Worm (Caenorhabditis elegans) whole organism, L2 larva: ENCODE measurements around the gene clh-5.

ENCODE experiments used
- C34F6.9 ChIP-seq: fragments of 150-350 bp; optimal IDR thresholded peaks from 2 replicates; lab custom pipeline; 2014; ENCODE audit warnings: missing biosample characterization, missing genetic modification characterization
- F13H6.1 ChIP-seq: sonication (generic microtip); optimal IDR thresholded peaks from 2 replicates; lab custom pipeline; 2016; ENCODE audit warnings: missing genetic modification characterization, missing compliant biosample characterization
- R02D3.7 ChIP-seq: fragments of 150-350 bp; optimal IDR thresholded peaks from 2 replicates; lab custom pipeline; 2014; ENCODE audit warnings: missing biosample characterization, missing genetic modification characterization
- Y55F3AM.14 ChIP-seq: fragments of 200-800 bp; sonication (Bioruptor generic); optimal IDR thresholded peaks from 2 replicates; lab custom pipeline; 2018; ENCODE audit warnings: mild to moderate bottlenecking, missing genetic modification characterization, missing compliant biosample characterization
- ZK546.5 ChIP-seq: sonication (generic microtip); optimal IDR thresholded peaks from 2 replicates; lab custom pipeline; 2017; ENCODE audit warnings: missing biosample characterization, missing genetic modification characterization
- alr-1 ChIP-seq: fragments of 150-350 bp; optimal IDR thresholded peaks from 2 replicates; lab custom pipeline; 2014; ENCODE audit warnings: missing biosample characterization, missing genetic modification characterization
- ama-1 ChIP-seq: fragments of 150-350 bp; optimal IDR thresholded peaks from 2 replicates; lab custom pipeline; 2018; ENCODE audit warnings: inconsistent platforms
- blmp-1 ChIP-seq: sonication (generic microtip); optimal IDR thresholded peaks from 2 replicates; lab custom pipeline; 2017; ENCODE audit warnings: missing genetic modification characterization, mild to moderate bottlenecking, missing compliant biosample characterization, antibody characterized with exemption, moderate library complexity; ENCODE audit not compliant: insufficient read depth
- ceh-16 ChIP-seq: fragments of 150-350 bp; optimal IDR thresholded peaks from 2 replicates; lab custom pipeline; 2014; ENCODE audit warnings: missing biosample characterization, missing genetic modification characterization
- ceh-82 ChIP-seq: fragments of 150-350 bp; optimal IDR thresholded peaks from 2 replicates; lab custom pipeline; 2014; ENCODE audit warnings: missing biosample characterization, missing genetic modification characterization
- crh-2 ChIP-seq: sonication (generic microtip); optimal IDR thresholded peaks from 2 replicates; lab custom pipeline; 2017; ENCODE audit warnings: missing biosample characterization, missing genetic modification characterization
- dmd-4 ChIP-seq: sonication (generic microtip); optimal IDR thresholded peaks from 2 replicates; lab custom pipeline; 2017; ENCODE audit warnings: missing biosample characterization, missing genetic modification characterization
- egl-27 ChIP-seq: sonication (generic microtip); optimal IDR thresholded peaks from 3 replicates; lab custom pipeline; 2017; ENCODE audit warnings: missing biosample characterization, missing genetic modification reagents, missing genetic modification characterization
- elt-1 ChIP-seq: fragments of 150-350 bp; optimal IDR thresholded peaks from 2 replicates; lab custom pipeline; 2014; ENCODE audit warnings: missing biosample characterization, missing genetic modification characterization
- elt-3 ChIP-seq: sonication (generic microtip); optimal IDR thresholded peaks from 2 replicates; lab custom pipeline; 2017; ENCODE audit warnings: missing biosample characterization, missing genetic modification characterization
- fos-1 ChIP-seq: fragments of 150-350 bp; optimal IDR thresholded peaks from 2 replicates; lab custom pipeline; 2014; ENCODE audit warnings: missing biosample characterization, missing genetic modification characterization
- gmeb-1 ChIP-seq: fragments of 150-350 bp; optimal IDR thresholded peaks from 2 replicates; lab custom pipeline; 2014; ENCODE audit warnings: missing biosample characterization, missing genetic modification characterization
- lin-11 ChIP-seq: fragments of 150-350 bp; sonication (generic microtip); optimal IDR thresholded peaks from 2 replicates; lab custom pipeline; 2014; ENCODE audit warnings: missing biosample characterization, missing genetic modification characterization, inconsistent platforms, mixed read lengths
- lin-13 ChIP-seq: fragments of 150-350 bp; optimal IDR thresholded peaks from 2 replicates; lab custom pipeline; 2014; ENCODE audit warnings: missing biosample characterization, missing genetic modification reagents, missing genetic modification characterization
- lin-39 ChIP-seq: fragments of 150-350 bp; optimal IDR thresholded peaks from 2 replicates; lab custom pipeline; 2014; ENCODE audit warnings: missing biosample characterization, missing genetic modification reagents, missing genetic modification characterization
- lsy-2 ChIP-seq, 2 experiments: fragments of 150-350 bp in 1 of 2; sonication (generic microtip) in 1 of 2; optimal IDR thresholded peaks; 2 replicates each; lab custom pipeline; 2014 to 2017; ENCODE audit warnings: missing biosample characterization in 2 of 2, missing genetic modification characterization in 2 of 2
- mdl-1 ChIP-seq, 2 experiments: fragments of 150-350 bp in 1 of 2; sonication (generic microtip) in 1 of 2; optimal IDR thresholded peaks; 2 replicates each; lab custom pipeline; 2017; ENCODE audit warnings: missing biosample characterization in 2 of 2, missing genetic modification characterization in 2 of 2
- nhr-10 ChIP-seq: sonication (generic microtip); optimal IDR thresholded peaks from 2 replicates; lab custom pipeline; 2017; ENCODE audit warnings: missing biosample characterization, missing genetic modification characterization
- nhr-11 ChIP-seq: fragments of 150-350 bp; optimal IDR thresholded peaks from 2 replicates; lab custom pipeline; 2014; ENCODE audit warnings: missing biosample characterization, missing genetic modification characterization
- nhr-12 ChIP-seq: fragments of 150-350 bp; optimal IDR thresholded peaks from 2 replicates; lab custom pipeline; 2014; ENCODE audit warnings: missing biosample characterization, missing genetic modification characterization
- nhr-129 ChIP-seq: fragments of 150-350 bp; optimal IDR thresholded peaks from 2 replicates; lab custom pipeline; 2014; ENCODE audit warnings: missing biosample characterization, missing genetic modification characterization
- nhr-21 ChIP-seq: fragments of 150-350 bp; optimal IDR thresholded peaks from 2 replicates; lab custom pipeline; 2014; ENCODE audit warnings: missing biosample characterization, missing genetic modification characterization
- nhr-23 ChIP-seq: fragments of 150-350 bp; optimal IDR thresholded peaks from 2 replicates; lab custom pipeline; 2014; ENCODE audit warnings: missing biosample characterization, missing genetic modification reagents, missing genetic modification characterization
- nhr-237 ChIP-seq: fragments of 150-350 bp; optimal IDR thresholded peaks from 2 replicates; lab custom pipeline; 2014; ENCODE audit warnings: missing biosample characterization, missing genetic modification characterization
- nhr-25 ChIP-seq: fragments of 150-350 bp; sonication (generic microtip); optimal IDR thresholded peaks from 3 replicates; lab custom pipeline; 2014; ENCODE audit warnings: missing biosample characterization, missing genetic modification characterization
- nhr-6 ChIP-seq: fragments of 150-350 bp; optimal IDR thresholded peaks from 2 replicates; lab custom pipeline; 2014; ENCODE audit warnings: missing biosample characterization, missing genetic modification characterization
- sem-4 ChIP-seq: fragments of 150-350 bp; optimal IDR thresholded peaks from 2 replicates; lab custom pipeline; 2014; ENCODE audit warnings: missing biosample characterization, missing genetic modification reagents, missing genetic modification characterization
- sma-3 ChIP-seq: sonication (generic microtip); optimal IDR thresholded peaks from 2 replicates; lab custom pipeline; 2016; ENCODE audit warnings: missing genetic modification reagents, missing genetic modification characterization, missing compliant biosample characterization
- sma-9 ChIP-seq, 2 experiments: fragments of 150-350 bp in 1 of 2; sonication (generic microtip) in 1 of 2; optimal IDR thresholded peaks; 2 replicates each; lab custom pipeline; 2014 to 2016; ENCODE audit warnings: missing genetic modification characterization in 2 of 2, mild to moderate bottlenecking in 1 of 2, missing biosample characterization in 1 of 2, missing compliant biosample characterization in 1 of 2, missing genetic modification reagents in 1 of 2, moderate library complexity in 1 of 2
- snpc-4 ChIP-seq: fragments of 150-350 bp; optimal IDR thresholded peaks from 2 replicates; lab custom pipeline; 2014; ENCODE audit warnings: missing biosample characterization, missing genetic modification characterization
- unc-55 ChIP-seq: fragments of 150-350 bp; sonication (generic microtip); optimal IDR thresholded peaks from 3 replicates; lab custom pipeline; 2014; ENCODE audit warnings: missing biosample characterization, missing genetic modification reagents, missing genetic modification characterization
- unc-62 ChIP-seq: fragments of 150-350 bp; optimal IDR thresholded peaks from 2 replicates; lab custom pipeline; 2014; ENCODE audit warnings: missing biosample characterization, missing genetic modification reagents, missing genetic modification characterization
- zag-1 ChIP-seq: fragments of 150-350 bp; optimal IDR thresholded peaks from 2 replicates; lab custom pipeline; 2014; ENCODE audit warnings: missing biosample characterization, missing genetic modification characterization
- ztf-1 ChIP-seq: fragments of 200-800 bp; sonication (Bioruptor generic); conservative IDR thresholded peaks from 2 replicates; pipeline ENCODE4 v1.3.6; 2022; ENCODE audit warnings: missing genetic modification characterization, missing compliant biosample characterization
- ztf-11 ChIP-seq: sonication (generic microtip); optimal IDR thresholded peaks from 2 replicates; lab custom pipeline; 2017; ENCODE audit warnings: missing biosample characterization, missing genetic modification characterization
- ztf-4 ChIP-seq: fragments of 150-350 bp; optimal IDR thresholded peaks from 2 replicates; lab custom pipeline; 2014; ENCODE audit warnings: missing biosample characterization, missing genetic modification characterization

The clh-5 gene

ce11 chrII:9117789-9118242 lies 19.4 kb upstream of the clh-5 start:
- TF ChIP-seq sma-3 (GFP tag; lab: Kevin White, UChicago): no peak
- TF ChIP-seq nhr-11: no peak
- peak; percentile 25 for TF ChIP-seq dmd-4 (tag; lab: Kevin White, UChicago)
- no peak for TF ChIP-seq snpc-4 (tag; lab: Kevin White, UChicago)
- TF ChIP-seq ztf-1 (GFP tag; lab: Robert Waterston, UW): no peak
- TF ChIP-seq lin-13: no peak
- TF ChIP-seq unc-55: no peak
- no peak for TF ChIP-seq gmeb-1 (tag; lab: Kevin White, UChicago)
- TF ChIP-seq lsy-2 (tag; optimal IDR thresholded peaks at IDR 0.05; lab: Kevin White, UChicago): peak; percentile 5 to 56
- no peak for TF ChIP-seq Y55F3AM.14 (GFP tag; lab: Kevin White, UChicago)
- peak; percentile 30 for TF ChIP-seq zag-1 (tag; lab: Kevin White, UChicago)
- TF ChIP-seq sem-4 (tag; lab: Kevin White, UChicago): no peak
- TF ChIP-seq sma-9 (GFP tag; optimal IDR thresholded peaks at IDR 0.05; lab: Kevin White, UChicago): peak; percentile 80
- no peak for TF ChIP-seq sma-9 (tag; optimal IDR thresholded peaks at IDR 0.05; lab: Kevin White, UChicago)
- no peak for TF ChIP-seq mdl-1 (tag; optimal IDR thresholded peaks at IDR 0.05; lab: Kevin White, UChicago)
- TF ChIP-seq elt-1 (tag; lab: Kevin White, UChicago): no peak
- TF ChIP-seq nhr-12 (tag; lab: Kevin White, UChicago): no peak
- TF ChIP-seq ceh-82: no peak
- TF ChIP-seq nhr-21 (tag; lab: Kevin White, UChicago): peak; percentile 78
- TF ChIP-seq fos-1 (tag; lab: Kevin White, UChicago): peak; percentile 92
- TF ChIP-seq nhr-129 (tag; lab: Kevin White, UChicago): peak; percentile 1
- TF ChIP-seq ama-1 (lab: Kevin White, UChicago): no peak
- TF ChIP-seq C34F6.9 (tag; lab: Kevin White, UChicago): peak; percentile 22
- TF ChIP-seq F13H6.1 (tag; lab: Kevin White, UChicago): no peak
- TF ChIP-seq R02D3.7: no peak
- TF ChIP-seq ceh-16: no peak
- peak; percentile 6 for TF ChIP-seq nhr-6 (tag; lab: Kevin White, UChicago)
- TF ChIP-seq ztf-4: peak; percentile 46
- no peak for TF ChIP-seq nhr-23 (tag; lab: Kevin White, UChicago)
- TF ChIP-seq nhr-25 (tag; lab: Kevin White, UChicago): no peak
- TF ChIP-seq crh-2 (tag; lab: Kevin White, UChicago): peak; percentile 47
- no peak for TF ChIP-seq nhr-10 (tag; lab: Kevin White, UChicago)
- TF ChIP-seq lin-39: no peak

- TF ChIP-seq lsy-2 (tag; optimal IDR thresholded peaks at IDR 0.05; lab: Kevin White, UChicago): peak in 1 of 2 experiments; percentile 1
- peak; percentile 35 for TF ChIP-seq nhr-129 (tag; lab: Kevin White, UChicago)
- TF ChIP-seq ceh-82: no peak
- TF ChIP-seq ztf-4: no peak
- no peak for TF ChIP-seq unc-55
- peak; percentile 99 for TF ChIP-seq fos-1 (tag; lab: Kevin White, UChicago)
- no peak for TF ChIP-seq elt-3 (tag; lab: Kevin White, UChicago)
- no peak for TF ChIP-seq lin-11 (tag; lab: Kevin White, UChicago)
- no peak for TF ChIP-seq nhr-23 (tag; lab: Kevin White, UChicago)
Measured at ce11 chrII:9116404-9116803, 18.0 kb upstream of the clh-5 start.

- TF ChIP-seq fos-1 (tag; lab: Kevin White, UChicago) (no peak), sem-4 (tag; lab: Kevin White, UChicago) (no peak), lsy-2 (tag; optimal IDR thresholded peaks at IDR 0.05; lab: Kevin White, UChicago) (peak in 1 of 2 experiments; percentile 43), crh-2 (tag; lab: Kevin White, UChicago) (peak; percentile 32), sma-9 (GFP tag; optimal IDR thresholded peaks at IDR 0.05; lab: Kevin White, UChicago) (peak; percentile 37), sma-9 (tag; optimal IDR thresholded peaks at IDR 0.05; lab: Kevin White, UChicago) (no peak), C34F6.9 (tag; lab: Kevin White, UChicago) (no peak), nhr-21 (tag; lab: Kevin White, UChicago) (peak; percentile 58)
Measured at ce11 chrII:9115644-9116043, 17.2 kb upstream of the clh-5 start.

- TF ChIP-seq unc-62 (GFP tag; lab: Kevin White, UChicago) (no peak), ceh-16 (no peak), mdl-1 (tag; optimal IDR thresholded peaks at IDR 0.05; lab: Kevin White, UChicago) (no peak), nhr-11 (no peak), nhr-237 (tag; lab: Kevin White, UChicago) (no peak), lin-11 (tag; lab: Kevin White, UChicago) (no peak), dmd-4 (tag; lab: Kevin White, UChicago) (no peak), ztf-4 (no peak), lsy-2 (tag; optimal IDR thresholded peaks at IDR 0.05; lab: Kevin White, UChicago) (no peak), F13H6.1 (tag; lab: Kevin White, UChicago) (no peak), blmp-1 (tag; lab: Kevin White, UChicago) (no peak), C34F6.9 (tag; lab: Kevin White, UChicago) (no peak), alr-1 (no peak), crh-2 (tag; lab: Kevin White, UChicago) (no peak), ZK546.5 (tag; lab: Kevin White, UChicago) (no peak), sma-3 (GFP tag; lab: Kevin White, UChicago) (no peak), ceh-82 (no peak), egl-27 (tag; lab: Kevin White, UChicago) (no peak), ztf-11 (tag; lab: Kevin White, UChicago) (no peak)
Measured at ce11 chrII:9114972-9115371, 16.6 kb upstream of the clh-5 start.
